Worm (Caenorhabditis elegans) whole organism, L4 larva: ENCODE measurements around the gene cah-5.

Experiments used
- ceh-28 ChIP-seq: fragments of 150-350 bp; optimal IDR thresholded peaks from 2 replicates; lab custom pipeline; 2014; ENCODE audit warnings: missing biosample characterization, missing genetic modification reagents, missing genetic modification characterization
- nhr-102 ChIP-seq: sonication (generic microtip); optimal IDR thresholded peaks from 2 replicates; lab custom pipeline; 2016; ENCODE audit warnings: mild to moderate bottlenecking, missing genetic modification characterization, moderate library complexity, missing compliant biosample characterization
- rbr-2 ChIP-seq: sonication (generic microtip); optimal IDR thresholded peaks from 2 replicates; lab custom pipeline; 2016; ENCODE audit warnings: missing genotype, missing genetic modification characterization, missing compliant biosample characterization

ce11 chrX:6996448-6996847, 23.4 kb upstream of the cah-5 start, which contains the start of the genes F01E11.20 and tsp-16:
- no peak for TF ChIP-seq ceh-28 (tag; lab: Kevin White, UChicago)
- TF ChIP-seq nhr-102 (tag; lab: Kevin White, UChicago), result no peak
- no peak for TF ChIP-seq rbr-2 (tag; lab: Kevin White, UChicago)
